Fruit fly (Drosophila melanogaster): ENCODE measurements around the gene RunxA.

- no peak for TF ChIP-seq ttk (optimal IDR thresholded peaks at IDR 0.05)
- TF ChIP-seq Myc (optimal IDR thresholded peaks at IDR 0.05) = no peak
Measured at dm6 chrX:20656535-20657350, 33.2 kb upstream of the RunxA start, which contains the start of gene Cyp6v1.

Measured in Kc167 (cell line).